Worm (Caenorhabditis elegans) whole organism, young adult: Measurements from ENCODE around the gene lips-2.

Experiments
- B0019.2 ChIP-seq: fragments of 200-800 bp; sonication (Bioruptor generic); conservative IDR thresholded peaks from 2 replicates; pipeline ENCODE4 v1.3.6; 2022; ENCODE audit warnings: missing genetic modification reagents, missing genetic modification characterization, missing compliant biosample characterization
- C17E4.6 ChIP-seq: fragments of 200-800 bp; sonication (Bioruptor generic); IDR thresholded peaks from 2 replicates; pipeline ENCODE4 v1.3.6; 2022; ENCODE audit warnings: missing genetic modification reagents, missing genetic modification characterization, missing compliant biosample characterization
- D2030.7 ChIP-seq: fragments of 200-800 bp; sonication (Bioruptor generic); IDR thresholded peaks from 2 replicates; pipeline ENCODE4 v1.3.6; 2022; ENCODE audit warnings: missing genetic modification reagents, missing genetic modification characterization, missing compliant biosample characterization
- F37B4.10 ChIP-seq: fragments of 200-800 bp; sonication (Bioruptor generic); IDR thresholded peaks from 2 replicates; pipeline ENCODE4 v1.3.6; 2022; ENCODE audit warnings: missing genetic modification characterization, missing compliant biosample characterization
- F39B2.1 ChIP-seq: fragments of 200-800 bp; sonication (Bioruptor generic); IDR thresholded peaks from 2 replicates; pipeline ENCODE4 v1.3.6; 2022; ENCODE audit warnings: missing genetic modification reagents, missing genetic modification characterization, missing compliant biosample characterization
- F49E8.2 ChIP-seq: sonication (generic microtip); optimal IDR thresholded peaks from 3 replicates; lab custom pipeline; 2017; ENCODE audit warnings: missing genetic modification characterization, mild to moderate bottlenecking, missing compliant biosample characterization, antibody characterized with exemption, moderate library complexity; ENCODE audit not compliant: insufficient read depth
- F55B11.4 ChIP-seq: sonication (generic microtip); optimal IDR thresholded peaks from 2 replicates; lab custom pipeline; 2016; ENCODE audit warnings: missing compliant biosample characterization, missing genetic modification characterization, borderline replicate concordance; ENCODE audit not compliant: insufficient read depth
- K12H6.12 ChIP-seq: fragments of 200-800 bp; sonication (Bioruptor generic); optimal IDR thresholded peaks from 2 replicates; lab custom pipeline; 2018; ENCODE audit warnings: mild to moderate bottlenecking, missing genetic modification characterization, missing compliant biosample characterization
- Y53G8AR.9 ChIP-seq: fragments of 200-800 bp; sonication (Bioruptor generic); conservative IDR thresholded peaks from 2 replicates; pipeline ENCODE4 v1.3.6; 2022; ENCODE audit warnings: missing genetic modification reagents, missing genetic modification characterization, missing compliant biosample characterization
- attf-3 ChIP-seq: fragments of 200-800 bp; sonication (Bioruptor generic); conservative IDR thresholded peaks from 2 replicates; pipeline ENCODE4 v1.3.6; 2022; ENCODE audit warnings: missing genetic modification reagents, missing genetic modification characterization, missing compliant biosample characterization
- ceh-58 ChIP-seq: fragments of 200-800 bp; sonication (Bioruptor generic); IDR thresholded peaks from 2 replicates; pipeline ENCODE4 v1.3.6; 2022; ENCODE audit warnings: missing genetic modification characterization, missing compliant biosample characterization
- efl-1 ChIP-seq: fragments of 150-350 bp; optimal IDR thresholded peaks from 2 replicates; lab custom pipeline; 2014; ENCODE audit warnings: missing biosample characterization, missing genetic modification reagents, missing genetic modification characterization
- egl-44 ChIP-seq: fragments of 200-800 bp; sonication (Bioruptor generic); IDR thresholded peaks from 2 replicates; pipeline ENCODE4 v1.3.6; 2022; ENCODE audit warnings: missing genetic modification reagents, missing genetic modification characterization, missing compliant biosample characterization
- fkh-3 ChIP-seq: sonication (generic microtip); optimal IDR thresholded peaks from 2 replicates; lab custom pipeline; 2016; ENCODE audit warnings: mild to moderate bottlenecking, missing genetic modification characterization, missing compliant biosample characterization
- hlh-12 ChIP-seq: sonication (generic microtip); optimal IDR thresholded peaks from 2 replicates; lab custom pipeline; 2016; ENCODE audit warnings: missing genetic modification characterization, missing compliant biosample characterization
- hlh-26 ChIP-seq: fragments of 200-800 bp; sonication (Bioruptor generic); conservative IDR thresholded peaks from 2 replicates; pipeline ENCODE4 v1.3.6; 2022; ENCODE audit warnings: missing genetic modification reagents, missing genetic modification characterization, missing compliant biosample characterization
- hmg-1.2 ChIP-seq: fragments of 200-800 bp; sonication (Bioruptor generic); IDR thresholded peaks from 2 replicates; pipeline ENCODE4 v1.3.6; 2022; ENCODE audit warnings: missing genetic modification reagents, missing genetic modification characterization, missing compliant biosample characterization
- let-526 ChIP-seq: fragments of 200-800 bp; sonication (Bioruptor generic); IDR thresholded peaks from 2 replicates; pipeline ENCODE4 v1.3.6; 2022; ENCODE audit warnings: missing genetic modification reagents, missing genetic modification characterization, missing compliant biosample characterization
- lin-35 ChIP-seq, 3 experiments: fragments of 150-350 bp in 2 of 3; sonication (generic microtip) in 1 of 3; optimal IDR thresholded peaks; 2 replicates each; lab custom pipeline; 2014 to 2018; ENCODE audit warnings: missing biosample characterization in 3 of 3, missing genetic modification characterization in 3 of 3, missing genetic modification reagents in 3 of 3
- lir-1 ChIP-seq: fragments of 200-800 bp; sonication (Bioruptor generic); conservative IDR thresholded peaks from 2 replicates; pipeline ENCODE4 v1.3.6; 2022; ENCODE audit warnings: missing genetic modification reagents, missing genetic modification characterization, missing compliant biosample characterization
- madf-3 ChIP-seq: fragments of 200-800 bp; sonication (Bioruptor generic); IDR thresholded peaks from 2 replicates; pipeline ENCODE4 v1.3.6; 2022; ENCODE audit warnings: missing genetic modification reagents, missing genetic modification characterization, missing compliant biosample characterization
- madf-6 ChIP-seq: fragments of 200-800 bp; sonication (Bioruptor generic); IDR thresholded peaks from 2 replicates; pipeline ENCODE4 v1.3.6; 2022; ENCODE audit warnings: missing genetic modification reagents, missing genetic modification characterization, missing compliant biosample characterization
- madf-8 ChIP-seq: fragments of 200-800 bp; sonication (Bioruptor generic); conservative IDR thresholded peaks from 2 replicates; pipeline ENCODE4 v1.3.6; 2022; ENCODE audit warnings: missing genetic modification reagents, missing genetic modification characterization, missing compliant biosample characterization
- nhr-120 ChIP-seq: fragments of 200-800 bp; sonication (Bioruptor generic); IDR thresholded peaks from 2 replicates; pipeline ENCODE4 v1.3.6; 2022; ENCODE audit warnings: missing genetic modification characterization, missing compliant biosample characterization
- nhr-179 ChIP-seq: sonication (generic microtip); optimal IDR thresholded peaks from 2 replicates; lab custom pipeline; 2016; ENCODE audit warnings: mild to moderate bottlenecking, missing genetic modification characterization, missing compliant biosample characterization
- nhr-27 ChIP-seq: fragments of 200-800 bp; sonication (Bioruptor generic); optimal IDR thresholded peaks from 2 replicates; lab custom pipeline; 2018; ENCODE audit warnings: mild to moderate bottlenecking, missing genetic modification characterization, moderate library complexity, missing compliant biosample characterization
- sea-2 ChIP-seq: fragments of 200-800 bp; sonication (Bioruptor generic); IDR thresholded peaks from 2 replicates; pipeline ENCODE4 v1.3.6; 2022; ENCODE audit warnings: missing genetic modification characterization, missing compliant biosample characterization
- unc-62 ChIP-seq: fragments of 150-350 bp; optimal IDR thresholded peaks from 2 replicates; lab custom pipeline; 2014; ENCODE audit warnings: missing biosample characterization, missing genetic modification reagents, missing genetic modification characterization
- zim-3 ChIP-seq: sonication (generic microtip); optimal IDR thresholded peaks from 2 replicates; lab custom pipeline; 2017; ENCODE audit warnings: mild to moderate bottlenecking, missing genetic modification characterization, moderate library complexity, missing compliant biosample characterization
- ztf-18 ChIP-seq: sonication (generic microtip); optimal IDR thresholded peaks from 2 replicates; lab custom pipeline; 2016; ENCODE audit warnings: missing genotype, mild to moderate bottlenecking, missing genetic modification characterization, missing compliant biosample characterization
- ztf-22 ChIP-seq: fragments of 200-800 bp; sonication (Bioruptor generic); optimal IDR thresholded peaks from 2 replicates; lab custom pipeline; 2018; ENCODE audit warnings: mild to moderate bottlenecking, missing genetic modification characterization, moderate library complexity, missing compliant biosample characterization
- ztf-25 ChIP-seq: fragments of 200-800 bp; sonication (Bioruptor generic); IDR thresholded peaks from 2 replicates; pipeline ENCODE4 v1.3.6; 2022; ENCODE audit warnings: missing genetic modification reagents, missing genetic modification characterization, missing compliant biosample characterization
- ztf-26 ChIP-seq: sonication (generic microtip); optimal IDR thresholded peaks from 2 replicates; lab custom pipeline; 2017; ENCODE audit warnings: missing genetic modification characterization, missing compliant biosample characterization

Gene lips-2

ce11 chrX:12317560-12317959, 32.0 kb downstream of the lips-2 start:
- TF ChIP-seq egl-44 (GFP tag; lab: Robert Waterston, UW) (no peak), F55B11.4 (no peak), lin-35 (GFP tag; optimal IDR thresholded peaks at IDR 0.05; lab: Kevin White, UChicago) (no peak), efl-1 (no peak), Y53G8AR.9 (GFP tag; lab: Robert Waterston, UW) (no peak), fkh-3 (tag; lab: Kevin White, UChicago) (no peak), hlh-12 (tag; lab: Kevin White, UChicago) (no peak), madf-6 (GFP tag; lab: Robert Waterston, UW) (no peak), sea-2 (GFP tag; lab: Robert Waterston, UW) (no peak), madf-8 (GFP tag; lab: Robert Waterston, UW) (no peak), C17E4.6 (GFP tag; lab: Robert Waterston, UW) (no peak), ceh-58 (GFP tag; lab: Robert Waterston, UW) (no peak), hlh-26 (GFP tag; lab: Robert Waterston, UW) (no peak), attf-3 (GFP tag; lab: Robert Waterston, UW) (no peak)

- TF ChIP-seq nhr-27 (tag; lab: Kevin White, UChicago) (no peak), unc-62 (peak; percentile 5)
These were observed 35.1 kb downstream of the lips-2 start, which contains the start of gene ceh-40 for ce11 chrX:12320737-12321136. Gene ceh-40, minus strand, starts transcription at chrX:12320777.

- no peak for TF ChIP-seq F49E8.2
- no peak for TF ChIP-seq F37B4.10 (GFP tag; lab: Robert Waterston, UW)
- no peak for TF ChIP-seq D2030.7 (GFP tag; lab: Robert Waterston, UW)
- no peak for TF ChIP-seq hlh-26 (GFP tag; lab: Robert Waterston, UW)
- TF ChIP-seq lir-1 (GFP tag; lab: Robert Waterston, UW): no peak
- TF ChIP-seq ceh-58 (GFP tag; lab: Robert Waterston, UW): no peak
- TF ChIP-seq let-526 (GFP tag; lab: Robert Waterston, UW): no peak
- TF ChIP-seq nhr-120 (GFP tag; lab: Robert Waterston, UW): no peak
- no peak for TF ChIP-seq F39B2.1 (GFP tag; lab: Robert Waterston, UW)
- no peak for TF ChIP-seq attf-3 (GFP tag; lab: Robert Waterston, UW)
- TF ChIP-seq ztf-22: no peak
- no peak for TF ChIP-seq ztf-26
- no peak for TF ChIP-seq ztf-18 (tag; lab: Kevin White, UChicago)
- no peak for TF ChIP-seq nhr-179 (tag; lab: Kevin White, UChicago)
- TF ChIP-seq K12H6.12 (tag; lab: Kevin White, UChicago): no peak
- TF ChIP-seq madf-3 (GFP tag; lab: Robert Waterston, UW): no peak
- no peak for TF ChIP-seq hmg-1.2 (GFP tag; lab: Robert Waterston, UW)
- no peak for TF ChIP-seq madf-8 (GFP tag; lab: Robert Waterston, UW)
- no peak for TF ChIP-seq zim-3
These were observed 35.8 kb downstream of the lips-2 start, which contains the start of gene F17A2.13 for ce11 chrX:12321357-12321756. Gene F17A2.13, plus strand, starts transcription at chrX:12321657.

- TF ChIP-seq ztf-25 (GFP tag; lab: Robert Waterston, UW) (no peak), B0019.2 (no peak), ztf-18 (tag; lab: Kevin White, UChicago) (no peak), ceh-58 (GFP tag; lab: Robert Waterston, UW) (no peak)
These were observed 37.8 kb downstream of the lips-2 start, which contains the start of gene srd-40 for ce11 chrX:12323439-12323838. Gene srd-40, plus strand, starts transcription at chrX:12323739.
